Fruit fly (Drosophila melanogaster) whole organism, embryonic: ENCODE measurements around the gene nuf.

Experiments
- Asciz ChIP-seq: fragments of 200-800 bp; sonication (Bioruptor generic); optimal IDR thresholded peaks from 2 replicates; lab custom pipeline; 2017; ENCODE audit warnings: missing biosample characterization, mild to moderate bottlenecking, missing genetic modification characterization, missing genetic modification reagents
- CG10267 ChIP-seq: fragments of 200-800 bp; sonication (Bioruptor generic); optimal IDR thresholded peaks from 2 replicates; lab custom pipeline; 2018; ENCODE audit warnings: missing biosample characterization, mild to moderate bottlenecking, missing genetic modification characterization, moderate library complexity
- CG1529 ChIP-seq: fragments of 200-800 bp; sonication (Bioruptor generic); optimal IDR thresholded peaks from 3 replicates; lab custom pipeline; 2018; ENCODE audit warnings: missing biosample characterization, missing genetic modification characterization
- CG17361 ChIP-seq: fragments of 200-800 bp; sonication (Bioruptor generic); IDR thresholded peaks from 3 replicates; pipeline ENCODE4 v1.3.6; 2022; ENCODE audit warnings: missing biosample characterization, missing genetic modification characterization
- CG1792 ChIP-seq: fragments of 200-800 bp; sonication (Bioruptor generic); optimal IDR thresholded peaks from 2 replicates; lab custom pipeline; 2016; ENCODE audit warnings: missing biosample characterization, missing genetic modification characterization
- CG2116 ChIP-seq: fragments of 200-800 bp; sonication (Bioruptor generic); optimal IDR thresholded peaks from 3 replicates; lab custom pipeline; 2018; ENCODE audit warnings: missing biosample characterization, mild to moderate bottlenecking, missing genetic modification characterization
- CG2202 ChIP-seq: fragments of 200-800 bp; sonication (Bioruptor generic); optimal IDR thresholded peaks from 2 replicates; lab custom pipeline; 2018; ENCODE audit warnings: missing biosample characterization, mild to moderate bottlenecking, missing genetic modification characterization
- CG31441 ChIP-seq: fragments of 200-800 bp; sonication (Bioruptor generic); IDR thresholded peaks from 2 replicates; pipeline ENCODE4 v1.3.6; 2022; ENCODE audit warnings: missing biosample characterization, missing genetic modification characterization
- CG42726 ChIP-seq: fragments of 200-800 bp; sonication (Bioruptor generic); IDR thresholded peaks from 2 replicates; pipeline ENCODE4 v1.3.6; 2022; ENCODE audit warnings: missing biosample characterization, missing genetic modification characterization; ENCODE audit not compliant: partially characterized antibody
- CG5180 ChIP-seq: fragments of 200-800 bp; sonication (Bioruptor generic); optimal IDR thresholded peaks from 3 replicates; lab custom pipeline; 2017; ENCODE audit warnings: missing biosample characterization, missing genetic modification characterization, mild to moderate bottlenecking, moderate library complexity, missing genetic modification reagents
- CG7963 ChIP-seq: fragments of 200-800 bp; sonication (Bioruptor generic); IDR thresholded peaks from 3 replicates; pipeline ENCODE4 v1.3.6; 2022; ENCODE audit warnings: missing biosample characterization, missing genetic modification characterization; ENCODE audit not compliant: partially characterized antibody
- CG8765 ChIP-seq: fragments of 200-800 bp; sonication (Bioruptor generic); IDR thresholded peaks from 2 replicates; pipeline ENCODE4 v1.3.6; 2022; ENCODE audit warnings: missing biosample characterization, missing genetic modification characterization
- CG9437 ChIP-seq: fragments of 200-800 bp; sonication (Bioruptor generic); optimal IDR thresholded peaks from 2 replicates; lab custom pipeline; 2018; ENCODE audit warnings: missing biosample characterization, mild to moderate bottlenecking, missing genetic modification characterization
- CG9609 ChIP-seq: fragments of 200-800 bp; sonication (Bioruptor generic); optimal IDR thresholded peaks from 3 replicates; lab custom pipeline; 2016; ENCODE audit warnings: missing biosample characterization, missing genetic modification characterization
- CTCF ChIP-seq: fragments of 200-800 bp; sonication (Bioruptor generic); optimal IDR thresholded peaks from 2 replicates; lab custom pipeline; 2017; ENCODE audit warnings: missing biosample characterization, mild to moderate bottlenecking, missing genetic modification characterization, moderate library complexity
- CrebB ChIP-seq: fragments of 200-800 bp; sonication (Bioruptor generic); optimal IDR thresholded peaks from 3 replicates; lab custom pipeline; 2018; ENCODE audit warnings: missing biosample characterization, mild to moderate bottlenecking, missing genetic modification characterization
- Dp ChIP-seq: fragments of 200-800 bp; sonication (Bioruptor generic); optimal IDR thresholded peaks from 2 replicates; lab custom pipeline; 2018; ENCODE audit warnings: missing biosample characterization, mild to moderate bottlenecking, missing genetic modification characterization, moderate library complexity
- Drgx ChIP-seq: fragments of 200-800 bp; sonication (Bioruptor generic); IDR thresholded peaks from 2 replicates; pipeline ENCODE4 v1.3.6; 2022; ENCODE audit warnings: missing biosample characterization, missing genetic modification characterization
- H2.0 ChIP-seq: fragments of 200-800 bp; sonication (Bioruptor generic); IDR thresholded peaks from 2 replicates; pipeline ENCODE4 v1.3.6; 2022; ENCODE audit warnings: missing biosample characterization, missing genetic modification characterization
- HLH4C ChIP-seq: fragments of 200-800 bp; sonication (Bioruptor generic); IDR thresholded peaks from 3 replicates; pipeline ENCODE4 v1.3.6; 2022; ENCODE audit warnings: missing biosample characterization, missing genetic modification characterization; ENCODE audit not compliant: partially characterized antibody
- HLHmδ ChIP-seq: fragments of 200-800 bp; sonication (Bioruptor generic); optimal IDR thresholded peaks from 2 replicates; lab custom pipeline; 2018; ENCODE audit warnings: missing biosample characterization, mild to moderate bottlenecking, missing genetic modification characterization, moderate library complexity
- Hand ChIP-seq: fragments of 200-800 bp; sonication (Bioruptor generic); optimal IDR thresholded peaks from 2 replicates; lab custom pipeline; 2017; ENCODE audit warnings: mild to moderate bottlenecking, missing biosample characterization, missing genetic modification reagents, missing genetic modification characterization
- Hmx ChIP-seq: fragments of 200-800 bp; sonication (Bioruptor generic); optimal IDR thresholded peaks from 2 replicates; lab custom pipeline; 2016; ENCODE audit warnings: missing biosample characterization, missing genetic modification characterization
- Lpt ChIP-seq: fragments of >200 bp; optimal IDR thresholded peaks from 2 replicates; lab custom pipeline; 2018; ENCODE audit warnings: missing biosample characterization, missing genetic modification characterization
- Med ChIP-seq: fragments of 200-800 bp; sonication (Bioruptor generic); peaks from one replicate; lab custom pipeline; 2016; ENCODE audit warnings: missing biosample characterization, missing genetic modification characterization, mild to moderate bottlenecking, inconsistent platforms, moderate library complexity
- PHDP ChIP-seq: fragments of 200-800 bp; sonication (Bioruptor generic); optimal IDR thresholded peaks from 3 replicates; lab custom pipeline; 2018; ENCODE audit warnings: missing biosample characterization, mild to moderate bottlenecking, missing genetic modification characterization, moderate library complexity
- Side ChIP-seq: fragments of 200-800 bp; sonication (Bioruptor generic); optimal IDR thresholded peaks from 2 replicates; lab custom pipeline; 2016; ENCODE audit warnings: missing biosample characterization, missing genetic modification characterization
- abd-A ChIP-seq: fragments of 200-800 bp; sonication (Bioruptor generic); optimal IDR thresholded peaks from 3 replicates; lab custom pipeline; 2019; ENCODE audit warnings: missing biosample characterization, mild to moderate bottlenecking, missing genetic modification characterization, moderate library complexity
- ac ChIP-seq: fragments of 200-800 bp; sonication (Bioruptor generic); optimal IDR thresholded peaks from 3 replicates; lab custom pipeline; 2017; ENCODE audit warnings: missing biosample characterization, mild to moderate bottlenecking, missing genetic modification characterization
- ara ChIP-seq: fragments of 200-800 bp; sonication (Bioruptor generic); IDR thresholded peaks from 2 replicates; pipeline ENCODE4 v1.3.6; 2022; ENCODE audit warnings: missing biosample characterization, missing genetic modification characterization
- ato ChIP-seq: fragments of 200-800 bp; sonication (Bioruptor generic); IDR thresholded peaks from 2 replicates; pipeline ENCODE4 v1.3.6; 2022; ENCODE audit warnings: missing biosample characterization, missing genetic modification characterization; ENCODE audit not compliant: partially characterized antibody
- bsh ChIP-seq, 2 experiments: fragments of 200-800 bp; sonication (Bioruptor generic); optimal IDR thresholded peaks; 2 replicates each; lab custom pipeline; 2017 to 2018; ENCODE audit warnings: mild to moderate bottlenecking in 2 of 2, missing biosample characterization in 2 of 2, missing genetic modification characterization in 2 of 2, moderate library complexity in 1 of 2
- cas ChIP-seq: fragments of 200-800 bp; sonication (Bioruptor generic); IDR thresholded peaks from 2 replicates; pipeline ENCODE4 v1.3.6; 2022; ENCODE audit warnings: missing biosample characterization, missing genetic modification characterization
- chinmo ChIP-seq: fragments of 200-800 bp; sonication (Bioruptor generic); IDR thresholded peaks from 4 replicates; pipeline ENCODE4 v1.3.6; 2022; ENCODE audit warnings: missing biosample characterization, missing genetic modification characterization; ENCODE audit not compliant: partially characterized antibody
- chn ChIP-seq: fragments of 200-800 bp; sonication (Bioruptor generic); optimal IDR thresholded peaks from 2 replicates; lab custom pipeline; 2016; ENCODE audit warnings: missing biosample characterization, missing genetic modification characterization
- esg ChIP-seq: fragments of 200-800 bp; sonication (Bioruptor generic); conservative IDR thresholded peaks from 2 replicates; pipeline ENCODE4 v1.3.6; 2022; ENCODE audit warnings: missing biosample characterization, missing genetic modification characterization
- exex ChIP-seq: fragments of 200-800 bp; sonication (Bioruptor generic); optimal IDR thresholded peaks from 4 replicates; lab custom pipeline; 2018; ENCODE audit warnings: missing biosample characterization, mild to moderate bottlenecking, missing genetic modification characterization, moderate library complexity
- fd102C ChIP-seq: fragments of 200-800 bp; sonication (Bioruptor generic); optimal IDR thresholded peaks from 2 replicates; lab custom pipeline; 2018; ENCODE audit warnings: missing biosample characterization, mild to moderate bottlenecking, missing genetic modification characterization, moderate library complexity
- gfzf ChIP-seq: fragments of 200-800 bp; sonication (Bioruptor generic); optimal IDR thresholded peaks from 2 replicates; lab custom pipeline; 2016; ENCODE audit warnings: missing biosample characterization, mild to moderate bottlenecking, missing genetic modification characterization, moderate library complexity
- nau ChIP-seq: fragments of 200-800 bp; sonication (Bioruptor generic); optimal IDR thresholded peaks from 3 replicates; lab custom pipeline; 2017; ENCODE audit warnings: missing biosample characterization, mild to moderate bottlenecking, missing genetic modification characterization, missing genetic modification reagents
- nmo ChIP-seq: fragments of 200-800 bp; sonication (Bioruptor generic); optimal IDR thresholded peaks from 2 replicates; lab custom pipeline; 2018; ENCODE audit warnings: missing biosample characterization, mild to moderate bottlenecking, missing genetic modification characterization, moderate library complexity
- otp ChIP-seq: fragments of 200-800 bp; sonication (Bioruptor generic); IDR thresholded peaks from 3 replicates; pipeline ENCODE4, ENCODE4 v1.3.6; 2022; ENCODE audit warnings: missing biosample characterization, missing genetic modification characterization
- pfk ChIP-seq: fragments of 200-800 bp; sonication (Bioruptor generic); optimal IDR thresholded peaks from 2 replicates; lab custom pipeline; 2018; ENCODE audit warnings: missing biosample characterization, mild to moderate bottlenecking, missing genetic modification characterization, moderate library complexity
- slou ChIP-seq: fragments of 200-800 bp; sonication (Bioruptor generic); optimal IDR thresholded peaks from 3 replicates; lab custom pipeline; 2016; ENCODE audit warnings: missing biosample characterization, missing genetic modification characterization
- sr ChIP-seq: fragments of 200-800 bp; sonication (Bioruptor generic); IDR thresholded peaks from 3 replicates; pipeline ENCODE4 v1.3.6; 2022; ENCODE audit warnings: missing biosample characterization, missing genetic modification characterization
- tio ChIP-seq: fragments of 200-800 bp; sonication (Bioruptor generic); optimal IDR thresholded peaks from 2 replicates; lab custom pipeline; 2017; ENCODE audit warnings: missing biosample characterization, missing genetic modification characterization, inconsistent platforms
- vnd ChIP-seq: fragments of 200-800 bp; sonication (Bioruptor generic); IDR thresholded peaks from 3 replicates; pipeline ENCODE4 v1.3.6; 2022; ENCODE audit warnings: missing biosample characterization, missing genetic modification characterization; ENCODE audit not compliant: partially characterized antibody

Gene nuf

dm6 chr3L:14274088-14275058 lies 83.7 kb downstream of the nuf start, which contains the start of gene fz (continued):
- peak; percentile 87 for TF ChIP-seq Med (GFP tag; lab: Kevin White, UChicago)
- TF ChIP-seq fd102C (GFP tag; lab: Kevin White, UChicago) = peak; percentile 40
- TF ChIP-seq CrebB (tag; lab: Kevin White, UChicago) = no peak
- no peak for TF ChIP-seq Hand (GFP tag; lab: Kevin White, UChicago)
- TF ChIP-seq nau (GFP tag; lab: Kevin White, UChicago) = no peak
- TF ChIP-seq pfk (GFP tag; lab: Kevin White, UChicago) = no peak
- TF ChIP-seq slou (GFP tag; lab: Kevin White, UChicago) = no peak
- TF ChIP-seq H2.0 = no peak
- peak; percentile 74 for TF ChIP-seq CG42726
- TF ChIP-seq HLH4C = peak; percentile 44; the same call in 2 of the 3 replicates
- TF ChIP-seq CG1792 (GFP tag; lab: Kevin White, UChicago) = no peak
- no peak for TF ChIP-seq Lpt
- peak; percentile 50; the same call in 1 of the 3 replicates for TF ChIP-seq CG7963 (GFP tag; lab: Robert Waterston, UW)
- TF ChIP-seq CG5180 (GFP tag; lab: Kevin White, UChicago) = no peak
- TF ChIP-seq HLHmδ = peak; percentile 22
- no peak for TF ChIP-seq CG1529 (GFP tag; lab: Kevin White, UChicago)
- 0 out of 3 replicates have a peak, but pooled peaks have one; percentile 11 for TF ChIP-seq otp (GFP tag; lab: Robert Waterston, UW)
- peak; percentile 15 for TF ChIP-seq Side (GFP tag; lab: Kevin White, UChicago)
- TF ChIP-seq CG9609 (GFP tag; lab: Kevin White, UChicago) = no peak
- TF ChIP-seq CG8765 (GFP tag; lab: Robert Waterston, UW) = no peak
- TF ChIP-seq chinmo = peak; percentile 85; the same call in 2 of the 4 replicates
- no peak for TF ChIP-seq exex
- TF ChIP-seq cas (GFP tag; lab: Robert Waterston, UW) = no peak
- peak; percentile 50; the same call in 1 of the 2 replicates for TF ChIP-seq ato
- no peak for TF ChIP-seq CTCF (GFP tag; lab: Kevin White, UChicago)
- TF ChIP-seq gfzf (GFP tag; lab: Kevin White, UChicago) = no peak
- peak; percentile 72 for TF ChIP-seq CG9437 (GFP tag; lab: Kevin White, UChicago)
- no peak for TF ChIP-seq Dp
- TF ChIP-seq chn (GFP tag; lab: Kevin White, UChicago) = no peak
- TF ChIP-seq esg = no peak
- no peak for TF ChIP-seq Hmx (GFP tag; lab: Kevin White, UChicago)
- TF ChIP-seq tio (GFP tag; lab: Kevin White, UChicago) = no peak
- 0 out of 2 replicates have a peak, but pooled peaks have one; percentile 32 for TF ChIP-seq CG31441 (GFP tag; lab: Robert Waterston, UW)
- TF ChIP-seq CG17361 (GFP tag; lab: Robert Waterston, UW) = peak; percentile 12; the same call in 1 of the 3 replicates
- TF ChIP-seq Drgx (GFP tag; lab: Robert Waterston, UW) = no peak; the same call in 1 of the 2 replicates
- TF ChIP-seq ara (GFP tag; lab: Robert Waterston, UW) = no peak
- peak; percentile 49 for TF ChIP-seq CG2202 (tag; lab: Kevin White, UChicago)
- no peak for TF ChIP-seq vnd
- TF ChIP-seq nmo (GFP tag; lab: Kevin White, UChicago) = no peak
- peak; percentile 9 for TF ChIP-seq CG10267 (tag; lab: Kevin White, UChicago)
- TF ChIP-seq Asciz = peak; percentile 56
- TF ChIP-seq bsh (GFP tag; optimal IDR thresholded peaks at IDR 0.05; lab: Kevin White, UChicago) = peak in 1 of 2 experiments; percentile 21
- TF ChIP-seq PHDP (tag; lab: Kevin White, UChicago) = peak; percentile 49
- peak; percentile 52 for TF ChIP-seq ac (GFP tag; lab: Kevin White, UChicago)
- TF ChIP-seq sr (GFP tag; lab: Robert Waterston, UW) = no peak; the same call in 2 of the 3 replicates
- TF ChIP-seq abd-A (tag; lab: Kevin White, UChicago) = peak; percentile 35
- no peak for TF ChIP-seq CG2116 (GFP tag; lab: Kevin White, UChicago)
